Fruit fly (Drosophila melanogaster) whole organism, prepupa: ENCODE data around the gene Ama.

Experiments used
- CG10669 ChIP-seq: fragments of 200-800 bp; sonication (Bioruptor generic); optimal IDR thresholded peaks from 3 replicates; lab custom pipeline; 2018; ENCODE audit warnings: missing biosample characterization, mild to moderate bottlenecking, missing genetic modification characterization, moderate library complexity
- CG11902 ChIP-seq: fragments of 200-800 bp; sonication (Bioruptor generic); optimal IDR thresholded peaks from 3 replicates; lab custom pipeline; 2016; ENCODE audit warnings: missing biosample characterization, missing genetic modification characterization
- CG1621 ChIP-seq: fragments of 200-800 bp; sonication (Bioruptor generic); optimal IDR thresholded peaks from 3 replicates; lab custom pipeline; 2018; ENCODE audit warnings: missing biosample characterization, mild to moderate bottlenecking, missing genetic modification characterization
- CG16779 ChIP-seq: fragments of 200-800 bp; sonication (Bioruptor generic); optimal IDR thresholded peaks from 3 replicates; lab custom pipeline; 2017; ENCODE audit warnings: missing biosample characterization, mild to moderate bottlenecking, missing genetic modification characterization
- CG32006 ChIP-seq: fragments of 200-800 bp; sonication (Bioruptor generic); optimal IDR thresholded peaks from 3 replicates; lab custom pipeline; 2017; ENCODE audit warnings: missing biosample characterization, mild to moderate bottlenecking, missing genetic modification characterization
- CG3919 ChIP-seq: fragments of 200-800 bp; sonication (Bioruptor generic); optimal IDR thresholded peaks from 3 replicates; lab custom pipeline; 2016; ENCODE audit warnings: missing biosample characterization, missing genetic modification characterization
- CG4318 ChIP-seq: fragments of 200-800 bp; sonication (Bioruptor generic); optimal IDR thresholded peaks from 3 replicates; lab custom pipeline; 2017; ENCODE audit warnings: missing biosample characterization, mild to moderate bottlenecking, missing genetic modification characterization
- CG6163 ChIP-seq: fragments of 200-800 bp; sonication (Bioruptor generic); IDR thresholded peaks from 3 replicates; pipeline ENCODE4 v1.3.6; 2022; ENCODE audit warnings: missing biosample characterization, missing genetic modification characterization
- CG6276 ChIP-seq: fragments of 200-800 bp; sonication (Bioruptor generic); optimal IDR thresholded peaks from 2 replicates; lab custom pipeline; 2017; ENCODE audit warnings: missing biosample characterization, mild to moderate bottlenecking, missing genetic modification characterization
- CG6808 ChIP-seq: fragments of 200-800 bp; sonication (Bioruptor generic); optimal IDR thresholded peaks from 3 replicates; lab custom pipeline; 2017; ENCODE audit warnings: missing biosample characterization, missing genetic modification characterization, mild to moderate bottlenecking, moderate library complexity, missing genetic modification reagents
- CG6854 ChIP-seq: fragments of 200-800 bp; sonication (Bioruptor generic); optimal IDR thresholded peaks from 2 replicates; lab custom pipeline; 2017; ENCODE audit warnings: missing biosample characterization, mild to moderate bottlenecking, missing genetic modification characterization
- CG7368 ChIP-seq: fragments of 200-800 bp; sonication (Bioruptor generic); optimal IDR thresholded peaks from 3 replicates; lab custom pipeline; 2016; ENCODE audit warnings: missing biosample characterization, missing genetic modification characterization
- CG8632 ChIP-seq: fragments of 200-800 bp; sonication (Bioruptor generic); optimal IDR thresholded peaks from 3 replicates; lab custom pipeline; 2016; ENCODE audit warnings: missing biosample characterization, missing genetic modification characterization
- CG9139 ChIP-seq: fragments of 200-800 bp; sonication (Bioruptor generic); optimal IDR thresholded peaks from 3 replicates; lab custom pipeline; 2017; ENCODE audit warnings: missing biosample characterization, mild to moderate bottlenecking, missing genetic modification characterization
- Eip75B ChIP-seq: fragments of 200-800 bp; sonication (Bioruptor generic); optimal IDR thresholded peaks from 3 replicates; lab custom pipeline; 2016; ENCODE audit warnings: missing biosample characterization, missing genetic modification characterization
- Eip78C ChIP-seq: fragments of 200-800 bp; sonication (Bioruptor generic); peaks from one replicate; lab custom pipeline; 2016; ENCODE audit warnings: missing biosample characterization, missing genetic modification characterization
- Ets21C ChIP-seq: fragments of 200-800 bp; sonication (Bioruptor generic); optimal IDR thresholded peaks from 3 replicates; lab custom pipeline; 2016; ENCODE audit warnings: missing biosample characterization, missing genetic modification characterization
- Lpt ChIP-seq: fragments of 200-800 bp; sonication (Bioruptor generic); optimal IDR thresholded peaks from 3 replicates; lab custom pipeline; 2016; ENCODE audit warnings: missing biosample characterization, missing genetic modification characterization
- Smox ChIP-seq: fragments of 200-800 bp; sonication (Bioruptor generic); optimal IDR thresholded peaks from 3 replicates; lab custom pipeline; 2016; ENCODE audit warnings: missing biosample characterization, missing genetic modification characterization
- Sox15 ChIP-seq: fragments of 200-800 bp; sonication (Bioruptor generic); optimal IDR thresholded peaks from 3 replicates; lab custom pipeline; 2016; ENCODE audit warnings: missing biosample characterization, missing genetic modification characterization
- cyc ChIP-seq: fragments of 200-800 bp; sonication (Bioruptor generic); optimal IDR thresholded peaks from 3 replicates; lab custom pipeline; 2016; ENCODE audit warnings: missing biosample characterization, missing genetic modification characterization
- dsx ChIP-seq: fragments of 200-800 bp; optimal IDR thresholded peaks from 3 replicates; lab custom pipeline; 2019; ENCODE audit warnings: missing biosample characterization, mild to moderate bottlenecking, missing genetic modification characterization, moderate library complexity; ENCODE audit not compliant: poor library complexity, severe bottlenecking
- fd85E ChIP-seq: fragments of 200-800 bp; sonication (Bioruptor generic); optimal IDR thresholded peaks from 3 replicates; lab custom pipeline; 2016; ENCODE audit warnings: missing biosample characterization, missing genetic modification characterization
- fkh ChIP-seq: fragments of 200-800 bp; sonication (Bioruptor generic); optimal IDR thresholded peaks from 3 replicates; lab custom pipeline; 2017; ENCODE audit warnings: missing biosample characterization, mild to moderate bottlenecking, missing genetic modification characterization, moderate library complexity
- net ChIP-seq: fragments of 200-800 bp; sonication (Bioruptor generic); optimal IDR thresholded peaks from 3 replicates; lab custom pipeline; 2016; ENCODE audit warnings: missing biosample characterization, missing genetic modification characterization
- spab ChIP-seq: fragments of 200-800 bp; sonication (Bioruptor generic); optimal IDR thresholded peaks from 2 replicates; lab custom pipeline; 2017; ENCODE audit warnings: missing biosample characterization, mild to moderate bottlenecking, missing genetic modification characterization, missing genetic modification reagents
- svp ChIP-seq: fragments of 200-800 bp; sonication (Bioruptor generic); peaks from one replicate; lab custom pipeline; 2016; ENCODE audit warnings: missing biosample characterization, missing genetic modification characterization
- topi ChIP-seq: fragments of 200-800 bp; sonication (Bioruptor generic); optimal IDR thresholded peaks from 3 replicates; lab custom pipeline; 2016; ENCODE audit warnings: missing biosample characterization, missing genetic modification characterization
- vri ChIP-seq: fragments of 200-800 bp; sonication (Bioruptor generic); optimal IDR thresholded peaks from 3 replicates; lab custom pipeline; 2016; ENCODE audit warnings: missing biosample characterization, mild to moderate bottlenecking, missing genetic modification characterization

The Ama gene

DNA sequence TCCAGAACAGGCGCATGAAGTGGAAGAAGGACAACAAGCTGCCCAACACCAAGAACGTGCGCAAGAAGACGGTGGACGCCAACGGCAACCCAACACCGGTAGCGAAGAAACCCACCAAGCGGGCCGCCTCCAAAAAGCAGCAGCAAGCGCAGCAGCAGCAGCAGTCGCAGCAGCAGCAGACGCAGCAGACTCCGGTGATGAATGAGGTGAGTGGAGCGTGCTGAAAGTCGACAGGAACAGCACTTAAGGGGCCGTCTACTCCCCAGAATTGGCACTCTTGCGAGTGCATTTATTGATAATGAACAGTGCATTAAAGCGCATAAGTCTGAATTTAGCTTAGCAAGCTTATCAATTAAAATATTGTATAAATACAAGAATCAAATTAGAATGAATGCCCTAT is 38.8 kb downstream of the Ama start:
- TF ChIP-seq Sox15 (GFP tag; lab: Kevin White, UChicago) (no peak), CG3919 (GFP tag; lab: Kevin White, UChicago) (no peak), CG11902 (GFP tag; lab: Kevin White, UChicago) (no peak), cyc (GFP tag; lab: Kevin White, UChicago) (no peak), CG4318 (GFP tag; lab: Kevin White, UChicago) (no peak), Eip75B (GFP tag; lab: Kevin White, UChicago) (no peak), CG6163 (GFP tag; lab: Robert Waterston, UW) (no peak), CG7368 (no peak), fd85E (no peak), CG6276 (no peak)

DNA sequence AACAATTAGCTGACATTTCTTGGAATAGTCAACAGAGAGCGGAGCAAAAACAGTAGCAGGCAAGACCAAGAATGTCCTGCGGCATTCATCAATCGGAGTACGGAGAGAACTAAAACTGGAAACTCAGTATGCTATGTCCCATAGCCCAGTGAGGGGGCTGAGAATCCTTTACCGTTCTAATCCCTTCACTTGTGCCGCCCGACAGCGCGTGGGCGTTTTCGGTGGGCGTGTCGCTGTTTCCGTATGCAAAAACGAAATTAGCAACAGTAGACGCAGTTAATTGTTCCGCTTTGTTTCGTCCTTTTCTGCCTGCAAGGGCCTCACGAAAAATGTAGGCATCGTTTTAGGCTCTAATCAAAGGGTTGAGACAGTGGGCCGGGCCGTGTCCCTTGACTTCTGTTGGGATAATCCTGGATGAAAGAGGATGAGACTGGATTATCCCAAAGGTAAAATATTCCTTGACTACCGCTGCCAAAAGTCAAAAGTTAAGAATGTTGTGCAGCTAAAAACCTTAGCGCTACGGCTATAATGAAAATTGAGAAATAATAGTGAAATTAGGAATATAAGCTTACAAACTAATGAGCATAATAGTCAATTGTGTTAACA is 42.4 kb downstream of the Ama start:
- TF ChIP-seq CG6854 (GFP tag; lab: Kevin White, UChicago): no peak
- no peak for TF ChIP-seq CG6163 (GFP tag; lab: Robert Waterston, UW)
- TF ChIP-seq spab (GFP tag; lab: Kevin White, UChicago): no peak
- TF ChIP-seq Sox15 (GFP tag; lab: Kevin White, UChicago): no peak
- TF ChIP-seq CG6808 (GFP tag; lab: Kevin White, UChicago): no peak
- no peak for TF ChIP-seq CG7368
- no peak for TF ChIP-seq CG1621 (tag; lab: Kevin White, UChicago)
- TF ChIP-seq CG10669 (GFP tag; lab: Kevin White, UChicago): no peak
- TF ChIP-seq Eip75B (GFP tag; lab: Kevin White, UChicago): no peak

DNA sequence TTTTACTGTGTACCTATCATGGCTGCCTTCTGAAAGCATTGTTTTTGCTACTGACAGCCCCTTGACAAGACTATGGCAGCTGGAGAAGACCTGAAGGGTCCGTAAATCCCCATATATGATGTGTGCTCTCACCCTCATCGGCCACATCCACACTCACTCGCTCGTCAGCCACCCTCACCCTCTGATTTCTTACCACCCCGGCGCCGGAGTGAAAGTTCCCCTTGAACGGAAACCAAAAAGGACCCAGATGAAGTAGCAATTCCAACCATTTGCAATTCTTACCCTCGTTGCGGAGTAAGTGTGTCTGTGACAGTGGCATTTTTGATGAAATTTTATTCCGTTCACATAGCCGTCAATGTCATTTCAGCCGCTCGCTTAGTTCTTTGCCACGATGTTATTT is 43.6 kb downstream of the Ama start:
- TF ChIP-seq topi: no peak
- no peak for TF ChIP-seq svp
- no peak for TF ChIP-seq Smox
- TF ChIP-seq CG16779: no peak
- TF ChIP-seq Lpt (GFP tag; lab: Kevin White, UChicago): no peak
- TF ChIP-seq net (GFP tag; lab: Kevin White, UChicago): no peak

- TF ChIP-seq CG32006 (GFP tag; lab: Kevin White, UChicago): no peak
- peak; percentile 51 for TF ChIP-seq Eip78C (GFP tag; lab: Kevin White, UChicago)
- peak; percentile 25 for TF ChIP-seq svp
Observed at dm6 chr3R:6806654-6807053, 44.3 kb downstream of the Ama start.

dm6 chr3R:6809873-6810272 is 47.5 kb downstream of the Ama start:
- TF ChIP-seq CG16779 (no peak), vri (GFP tag; lab: Kevin White, UChicago) (peak; percentile 63), CG9139 (GFP tag; lab: Kevin White, UChicago) (no peak), dsx (GFP tag; lab: Kevin White, UChicago) (no peak), Ets21C (GFP tag; lab: Kevin White, UChicago) (no peak), fkh (peak; percentile 4), CG8632 (GFP tag; lab: Kevin White, UChicago) (no peak)

DNA sequence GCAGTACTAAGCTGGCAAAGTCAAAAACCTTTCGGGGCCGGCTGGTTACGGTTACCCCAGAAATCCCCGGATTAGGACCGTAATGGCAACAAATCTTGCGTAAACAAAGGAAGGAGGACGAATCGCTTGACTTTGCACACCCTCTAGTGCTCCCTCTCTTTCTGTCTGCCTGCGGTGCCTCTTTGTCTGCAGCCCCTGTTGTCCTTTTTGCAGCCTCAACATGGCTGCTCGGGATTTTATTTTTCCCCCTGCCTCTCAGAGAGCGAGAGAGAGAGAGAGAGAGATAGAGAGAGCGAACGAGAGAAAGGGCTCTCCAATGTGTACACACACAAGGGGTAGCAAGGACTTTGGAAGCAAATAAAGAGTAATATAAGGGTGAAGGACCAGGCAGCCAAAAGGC is 48.2 kb downstream of the Ama start:
- TF ChIP-seq fkh: peak; percentile 50
- no peak for TF ChIP-seq topi
- no peak for TF ChIP-seq CG10669 (GFP tag; lab: Kevin White, UChicago)
- no peak for TF ChIP-seq Smox
